Fruit fly (Drosophila melanogaster): Measurements from ENCODE around the gene mAcon2.

The mAcon2 gene

DNA sequence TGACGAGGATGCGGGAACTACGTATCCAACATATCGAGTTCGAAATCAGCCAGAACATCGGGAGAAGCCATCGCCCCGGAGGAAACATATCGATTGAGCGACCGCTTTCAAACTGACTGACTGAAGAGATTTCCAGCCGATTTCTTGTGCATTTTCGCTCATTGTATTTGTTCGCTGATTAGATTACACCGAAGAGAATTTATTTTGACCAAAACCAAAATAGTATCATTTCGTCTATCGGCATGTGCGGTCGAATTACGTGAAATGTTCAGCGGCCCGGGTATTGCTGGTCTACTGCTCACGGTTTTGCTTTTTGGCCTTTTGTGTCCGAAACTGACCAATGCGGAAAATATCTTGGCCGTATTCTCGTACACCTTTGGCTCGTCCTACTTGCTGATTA is 38.3 kb downstream of the mAcon2 start, which contains the start of the genes Ugt304A1 and Ugt303A1:
Gene Ugt304A1 (minus strand): TSS at position 101 of the 400 bp plus-strand sequence.
Gene Ugt303A1 (plus strand): TSS at position 222 of the 400 bp plus-strand sequence.
- no peak for TF ChIP-seq CG17801 (GFP tag; optimal IDR thresholded peaks at IDR 0.05; ENCODE audit: partially characterized antibody)

DNA sequence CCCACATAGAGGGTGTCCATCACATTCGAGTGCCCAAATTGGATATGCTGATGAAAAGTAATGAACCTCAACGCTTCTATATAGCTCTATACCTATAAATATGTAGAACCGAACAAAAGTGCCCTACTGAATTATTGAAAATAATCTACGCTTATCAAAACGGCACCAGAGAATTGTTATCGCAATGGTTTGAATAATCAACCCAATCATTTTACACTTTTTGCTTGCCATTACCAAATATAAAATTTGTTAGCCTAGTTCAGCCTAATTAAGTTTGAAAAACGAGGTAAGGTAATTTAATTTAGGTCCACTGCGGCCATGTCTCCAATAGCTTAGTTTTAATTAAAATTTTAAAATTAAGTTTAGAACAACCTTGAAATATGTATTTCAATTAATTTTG is 38.8 kb downstream of the mAcon2 start:
- no peak for TF ChIP-seq CG17801 (GFP tag; optimal IDR thresholded peaks at IDR 0.05; ENCODE audit: partially characterized antibody)

- no peak for TF ChIP-seq CG17801 (GFP tag; optimal IDR thresholded peaks at IDR 0.05; ENCODE audit: partially characterized antibody)
Observed at dm6 chr3R:11177579-11177978, 40.6 kb downstream of the mAcon2 start.

DNA sequence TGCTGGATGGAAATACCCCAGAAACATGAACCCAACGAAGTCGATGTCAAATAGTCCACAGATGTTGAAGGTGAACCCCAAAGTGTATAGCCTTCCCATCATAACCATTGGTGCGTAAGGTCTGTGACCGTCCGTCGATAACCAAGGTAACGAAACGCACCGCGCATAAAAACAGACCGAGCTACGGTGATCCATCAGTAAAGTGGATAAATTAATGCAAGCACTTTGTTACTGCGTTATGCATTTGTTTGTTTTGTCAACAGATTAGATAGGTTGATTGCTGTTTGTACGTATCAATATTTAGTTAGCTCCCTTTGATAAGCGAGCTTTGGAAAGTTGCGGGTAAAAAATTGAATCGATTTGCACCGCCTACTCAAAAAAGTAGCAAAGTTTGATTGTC is 41.3 kb downstream of the mAcon2 start:
- TF ChIP-seq CG17801 (GFP tag; optimal IDR thresholded peaks at IDR 0.05; ENCODE audit: partially characterized antibody) = no peak
